Fruit fly (Drosophila melanogaster) whole organism, embryonic: ENCODE data around the gene IntS9.

Experiments
- BEAF-32 ChIP-seq: fragments of 200-800 bp; sonication (Bioruptor generic); optimal IDR thresholded peaks from 3 replicates; lab custom pipeline; 2017; ENCODE audit warnings: missing biosample characterization, missing genetic modification characterization, mild to moderate bottlenecking, moderate library complexity, missing genetic modification reagents
- CG10431 ChIP-seq: fragments of 200-800 bp; sonication (Bioruptor generic); optimal IDR thresholded peaks from 3 replicates; lab custom pipeline; 2018; ENCODE audit warnings: missing biosample characterization, mild to moderate bottlenecking, missing genetic modification characterization
- CG10565 ChIP-seq: fragments of 200-800 bp; sonication (Bioruptor generic); optimal IDR thresholded peaks from 3 replicates; lab custom pipeline; 2016; ENCODE audit warnings: missing biosample characterization, mild to moderate bottlenecking, missing genetic modification characterization
- CG12769 ChIP-seq: fragments of 200-800 bp; sonication (Bioruptor generic); optimal IDR thresholded peaks from 2 replicates; lab custom pipeline; 2019; ENCODE audit warnings: missing biosample characterization, mild to moderate bottlenecking, missing genetic modification characterization, moderate library complexity
- CG12942 ChIP-seq: fragments of 200-800 bp; sonication (Bioruptor generic); optimal IDR thresholded peaks from 3 replicates; lab custom pipeline; 2016; ENCODE audit warnings: missing biosample characterization, missing genetic modification characterization
- CG13287 ChIP-seq: fragments of 200-800 bp; sonication (Bioruptor generic); IDR thresholded peaks from 2 replicates; pipeline ENCODE4 v1.3.6; 2022; ENCODE audit warnings: missing biosample characterization, missing genetic modification characterization; ENCODE audit not compliant: partially characterized antibody
- CG1602 ChIP-seq: fragments of 200-800 bp; sonication (Bioruptor generic); optimal IDR thresholded peaks from 3 replicates; lab custom pipeline; 2016; ENCODE audit warnings: missing biosample characterization, missing genetic modification characterization
- CG16813 ChIP-seq: fragments of 200-800 bp; sonication (Bioruptor generic); IDR thresholded peaks from 3 replicates; pipeline ENCODE4 v1.3.6; 2022; ENCODE audit warnings: missing biosample characterization, missing genetic modification characterization; ENCODE audit not compliant: partially characterized antibody
- CG17328 ChIP-seq: fragments of 200-800 bp; sonication (Bioruptor generic); IDR thresholded peaks from 2 replicates; pipeline ENCODE4 v1.3.6; 2022; ENCODE audit warnings: missing biosample characterization, missing genetic modification characterization
- CG17385 ChIP-seq: fragments of 200-800 bp; sonication (Bioruptor generic); optimal IDR thresholded peaks from 3 replicates; lab custom pipeline; 2018; ENCODE audit warnings: missing biosample characterization, mild to moderate bottlenecking, missing genetic modification characterization
- CG17612 ChIP-seq: fragments of 200-800 bp; sonication (Bioruptor generic); IDR thresholded peaks from 2 replicates; pipeline ENCODE4 v1.3.6; 2022; ENCODE audit warnings: missing biosample characterization, missing genetic modification characterization
- CG17829 ChIP-seq: fragments of 200-800 bp; optimal IDR thresholded peaks from 2 replicates; lab custom pipeline; 2019; ENCODE audit warnings: missing biosample characterization, mild to moderate bottlenecking, missing genetic modification characterization, moderate library complexity
- CG2202 ChIP-seq: fragments of 200-800 bp; sonication (Bioruptor generic); optimal IDR thresholded peaks from 2 replicates; lab custom pipeline; 2018; ENCODE audit warnings: missing biosample characterization, mild to moderate bottlenecking, missing genetic modification characterization
- CG31224 ChIP-seq: fragments of 200-800 bp; sonication (Bioruptor generic); IDR thresholded peaks from 2 replicates; pipeline ENCODE4 v1.3.6; 2022; ENCODE audit warnings: missing biosample characterization, missing genetic modification characterization
- CG31441 ChIP-seq: fragments of 200-800 bp; sonication (Bioruptor generic); IDR thresholded peaks from 2 replicates; pipeline ENCODE4 v1.3.6; 2022; ENCODE audit warnings: missing biosample characterization, missing genetic modification characterization
- CG3726 ChIP-seq: fragments of 200-800 bp; sonication (Bioruptor generic); IDR thresholded peaks from 3 replicates; pipeline ENCODE4, ENCODE4 v1.3.6; 2022; ENCODE audit warnings: missing biosample characterization, missing genetic modification characterization
- CG4282 ChIP-seq: fragments of 200-800 bp; sonication (Bioruptor generic); optimal IDR thresholded peaks from 2 replicates; lab custom pipeline; 2016; ENCODE audit warnings: missing biosample characterization, missing genetic modification characterization
- CG4404 ChIP-seq: fragments of 200-800 bp; sonication (Bioruptor generic); IDR thresholded peaks from 2 replicates; pipeline ENCODE4 v1.3.6; 2022; ENCODE audit warnings: missing biosample characterization, missing genetic modification characterization
- CG4854 ChIP-seq: fragments of 200-800 bp; sonication (Bioruptor generic); optimal IDR thresholded peaks from 2 replicates; lab custom pipeline; 2016; ENCODE audit warnings: missing biosample characterization, missing genetic modification characterization, inconsistent platforms
- CG6272 ChIP-seq: fragments of 200-800 bp; sonication (Bioruptor generic); IDR thresholded peaks from 2 replicates; pipeline ENCODE4 v1.3.6; 2022; ENCODE audit warnings: missing biosample characterization, missing genetic modification characterization
- CG7963 ChIP-seq: fragments of 200-800 bp; sonication (Bioruptor generic); IDR thresholded peaks from 3 replicates; pipeline ENCODE4 v1.3.6; 2022; ENCODE audit warnings: missing biosample characterization, missing genetic modification characterization; ENCODE audit not compliant: partially characterized antibody
- CG8089 ChIP-seq: fragments of 200-800 bp; sonication (Bioruptor generic); optimal IDR thresholded peaks from 3 replicates; lab custom pipeline; 2016; ENCODE audit warnings: missing biosample characterization, missing genetic modification characterization
- CG8290 ChIP-seq, 3 experiments: fragments of 200-800 bp; sonication (Bioruptor generic); optimal IDR thresholded peaks; 2 replicates each; lab custom pipeline; 2016 to 2019; ENCODE audit warnings: missing biosample characterization in 3 of 3, missing genetic modification characterization in 3 of 3, mild to moderate bottlenecking in 2 of 3, moderate library complexity in 1 of 3
- CG8359 ChIP-seq: fragments of 200-800 bp; sonication (Bioruptor generic); optimal IDR thresholded peaks from 2 replicates; lab custom pipeline; 2017; ENCODE audit warnings: missing biosample characterization, mild to moderate bottlenecking, missing genetic modification characterization, borderline replicate concordance
- Dp ChIP-seq: fragments of 200-800 bp; sonication (Bioruptor generic); optimal IDR thresholded peaks from 2 replicates; lab custom pipeline; 2018; ENCODE audit warnings: missing biosample characterization, mild to moderate bottlenecking, missing genetic modification characterization, moderate library complexity
- Dref ChIP-seq: fragments of 200-800 bp; sonication (Bioruptor generic); IDR thresholded peaks from 2 replicates; pipeline ENCODE4 v1.3.6; 2022; ENCODE audit warnings: missing biosample characterization, missing genetic modification characterization
- Eip74EF ChIP-seq, 2 experiments: fragments of 200-800 bp in 1 of 2; fragments of >200 bp in 1 of 2; sonication (Bioruptor generic) in 1 of 2; optimal IDR thresholded peaks; 2 replicates each; lab custom pipeline; 2017 to 2019; ENCODE audit warnings: missing biosample characterization in 2 of 2, missing genetic modification characterization in 2 of 2, mild to moderate bottlenecking in 1 of 2, moderate library complexity in 1 of 2
- Mrtf ChIP-seq: fragments of 200-800 bp; sonication (Bioruptor generic); IDR thresholded peaks from 3 replicates; pipeline ENCODE4 v1.3.6; 2022; ENCODE audit warnings: missing biosample characterization, missing genetic modification characterization
- NK7.1 ChIP-seq: fragments of 200-800 bp; sonication (Bioruptor generic); optimal IDR thresholded peaks from 3 replicates; lab custom pipeline; 2016; ENCODE audit warnings: missing biosample characterization, missing genetic modification characterization
- Neu2 ChIP-seq: fragments of 200-800 bp; sonication (Bioruptor generic); optimal IDR thresholded peaks from 3 replicates; lab custom pipeline; 2016; ENCODE audit warnings: missing biosample characterization, missing genetic modification characterization, borderline replicate concordance
- Oaz ChIP-seq: fragments of 200-800 bp; sonication (Bioruptor generic); IDR thresholded peaks from 2 replicates; pipeline ENCODE4 v1.3.6; 2022; ENCODE audit warnings: missing biosample characterization, missing genetic modification characterization
- Pdp1 ChIP-seq, 2 experiments: fragments of 200-800 bp; sonication (Bioruptor generic); optimal IDR thresholded peaks; 3 replicates each; lab custom pipeline; 2016; ENCODE audit warnings: missing biosample characterization in 2 of 2, missing genetic modification characterization in 2 of 2, mild to moderate bottlenecking in 1 of 2, moderate library complexity in 1 of 2
- Sin3A ChIP-seq: fragments of >200 bp; optimal IDR thresholded peaks from 2 replicates; lab custom pipeline; 2018
- Six4 ChIP-seq: fragments of 200-800 bp; sonication (Bioruptor generic); optimal IDR thresholded peaks from 2 replicates; lab custom pipeline; 2016; ENCODE audit warnings: missing biosample characterization, missing genetic modification characterization
- Spps ChIP-seq: fragments of 200-800 bp; sonication (Bioruptor generic); optimal IDR thresholded peaks from 2 replicates; lab custom pipeline; 2018; ENCODE audit warnings: missing biosample characterization, mild to moderate bottlenecking, missing genetic modification characterization
- Sry-β ChIP-seq: fragments of 200-800 bp; sonication (Bioruptor generic); optimal IDR thresholded peaks from 2 replicates; lab custom pipeline; 2018; ENCODE audit warnings: missing biosample characterization, mild to moderate bottlenecking, missing genetic modification characterization, moderate library complexity
- Trl ChIP-seq, 3 experiments: fragments of >200 bp in 2 of 3; fragments of 200-800 bp in 1 of 3; sonication (Bioruptor generic) in 1 of 3; optimal IDR thresholded peaks; 2 replicates in 1 of 3; 3 replicates in 2 of 3; lab custom pipeline; 2016 to 2017; ENCODE audit warnings: missing biosample characterization in 1 of 3, missing genetic modification characterization in 1 of 3
- Vsx1 ChIP-seq: fragments of 200-800 bp; sonication (Bioruptor generic); optimal IDR thresholded peaks from 2 replicates; lab custom pipeline; 2017; ENCODE audit warnings: missing biosample characterization, mild to moderate bottlenecking, missing genetic modification characterization, missing genetic modification reagents
- cad ChIP-seq: fragments of >200 bp; optimal IDR thresholded peaks from 2 replicates; lab custom pipeline; 2017; ENCODE audit warnings: missing biosample characterization, missing genetic modification characterization
- eyg ChIP-seq: fragments of 200-800 bp; sonication (Bioruptor generic); optimal IDR thresholded peaks from 3 replicates; lab custom pipeline; 2016; ENCODE audit warnings: missing biosample characterization, missing genetic modification characterization
- ftz-f1 ChIP-seq: fragments of 200-800 bp; sonication (Bioruptor generic); optimal IDR thresholded peaks from 2 replicates; lab custom pipeline; 2016; ENCODE audit warnings: missing biosample characterization, missing genetic modification characterization
- gce ChIP-seq: fragments of 200-800 bp; sonication (Bioruptor generic); IDR thresholded peaks from 3 replicates; pipeline ENCODE4 v1.3.6; 2022; ENCODE audit warnings: missing biosample characterization, missing genetic modification characterization
- gsb ChIP-seq: fragments of 200-800 bp; sonication (Bioruptor generic); IDR thresholded peaks from 2 replicates; pipeline ENCODE4 v1.3.6; 2022; ENCODE audit warnings: missing biosample characterization, missing genetic modification characterization
- pan ChIP-seq, 4 experiments: fragments of >200 bp in 3 of 4; fragments of 200-800 bp in 1 of 4; sonication (Bioruptor generic) in 1 of 4; optimal IDR thresholded peaks in 3 of 4; IDR thresholded peaks in 1 of 4; 2 replicates each; pipeline versions ENCODE4 v1.3.6 to Lab custom; 2017 to 2022; ENCODE audit warnings: missing biosample characterization in 2 of 4, missing genetic modification characterization in 2 of 4, mixed read lengths in 1 of 4
- peb ChIP-seq: fragments of 200-800 bp; sonication (Bioruptor generic); IDR thresholded peaks from 2 replicates; pipeline ENCODE4 v1.3.6; 2022; ENCODE audit warnings: missing biosample characterization, missing genetic modification characterization
- ro ChIP-seq: fragments of 200-800 bp; sonication (Bioruptor generic); IDR thresholded peaks from 2 replicates; pipeline ENCODE4 v1.3.6; 2022; ENCODE audit warnings: missing biosample characterization, missing genetic modification characterization
- sna ChIP-seq: fragments of 200-800 bp; sonication (Bioruptor generic); IDR thresholded peaks from 2 replicates; pipeline ENCODE4 v1.3.6; 2022; ENCODE audit warnings: missing biosample characterization, missing genetic modification characterization; ENCODE audit not compliant: partially characterized antibody

The IntS9 gene

DNA sequence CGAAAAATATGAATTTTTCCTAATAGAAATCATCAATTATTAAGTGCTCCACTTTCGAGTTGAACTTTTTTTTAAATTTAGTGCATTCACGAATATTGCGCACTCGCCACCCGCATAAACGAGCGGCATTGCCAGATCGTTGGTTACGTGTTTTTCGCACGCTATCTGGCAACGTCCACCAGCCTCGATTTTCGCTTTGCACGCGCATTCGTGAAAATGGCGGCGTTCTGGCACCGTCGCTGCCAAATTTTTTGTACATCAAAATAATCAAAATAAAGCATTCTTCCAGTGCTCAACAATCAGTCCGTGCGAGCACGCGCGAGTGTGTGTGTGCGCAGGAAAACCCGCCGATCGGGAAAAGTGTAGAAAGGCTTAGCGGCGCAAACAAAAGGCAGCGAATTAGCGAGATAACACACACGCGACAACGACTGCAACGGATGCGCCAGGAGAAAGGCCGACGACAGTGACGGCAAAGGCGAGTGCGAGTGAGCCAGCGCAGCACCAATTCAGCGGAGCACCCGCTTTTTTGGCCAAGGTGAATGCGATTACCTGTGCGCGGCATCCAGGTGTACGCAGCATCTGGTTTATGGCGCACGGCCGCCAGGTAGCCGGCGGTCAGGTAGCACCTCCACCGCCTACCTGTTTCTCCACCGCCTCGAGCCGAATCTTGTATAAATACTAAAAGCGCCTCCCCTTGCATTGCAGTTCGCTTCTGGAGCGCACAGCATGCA lies 8.3 kb upstream of the IntS9 start (continued):
- TF ChIP-seq CG31441 (GFP tag; lab: Robert Waterston, UW) = no peak; the same call in none of the 2 replicates
- TF ChIP-seq Vsx1 (GFP tag; lab: Kevin White, UChicago) = no peak
- peak; percentile 74 for TF ChIP-seq CG1602 (GFP tag; lab: Kevin White, UChicago)
- TF ChIP-seq CG17829 (tag; lab: Kevin White, UChicago) = peak; percentile 86
- no peak for TF ChIP-seq Trl (optimal IDR thresholded peaks at IDR 0.05; lab: Kevin White, UChicago)
- peak; percentile 84 for TF ChIP-seq Trl (GFP tag; optimal IDR thresholded peaks at IDR 0.05; lab: Kevin White, UChicago)
- no peak for TF ChIP-seq CG17385
- TF ChIP-seq CG4404 (GFP tag; lab: Robert Waterston, UW) = peak; percentile 52
- peak; percentile 58 for TF ChIP-seq CG2202 (tag; lab: Kevin White, UChicago)
- no peak for TF ChIP-seq CG12769 (tag; lab: Kevin White, UChicago)
- no peak for TF ChIP-seq CG3726 (GFP tag; lab: Robert Waterston, UW)
- peak; percentile 76 for TF ChIP-seq CG12942 (GFP tag; lab: Kevin White, UChicago)
- peak; percentile 79 for TF ChIP-seq CG13287
- TF ChIP-seq CG7963 (GFP tag; lab: Robert Waterston, UW) = peak; percentile 47; the same call in 1 of the 3 replicates
- TF ChIP-seq ftz-f1 (GFP tag; lab: Kevin White, UChicago) = peak; percentile 81
- TF ChIP-seq CG4854 (GFP tag; lab: Kevin White, UChicago) = peak; percentile 55
- TF ChIP-seq Neu2 = no peak
- TF ChIP-seq CG16813 = peak; percentile 70
- TF ChIP-seq pan (optimal IDR thresholded peaks at IDR 0.05; lab: Kevin White, UChicago) = no peak
- TF ChIP-seq pan (GFP tag; optimal IDR thresholded peaks at IDR 0.05 in 1 of 2, IDR thresholded peaks at IDR 0.05 in 1 of 2) = peak in 1 of 2 experiments; percentile 81
- peak; percentile 87 for TF ChIP-seq BEAF-32 (GFP tag; lab: Kevin White, UChicago)
- TF ChIP-seq CG10431 (GFP tag; lab: Kevin White, UChicago) = peak; percentile 48
- TF ChIP-seq peb (GFP tag; lab: Robert Waterston, UW) = peak; percentile 50; the same call in 1 of the 2 replicates
- TF ChIP-seq cad (GFP tag; lab: Kevin White, UChicago) = peak; percentile 62
- TF ChIP-seq Oaz = no peak; the same call in 1 of the 2 replicates
- TF ChIP-seq CG6272 = peak; percentile 51
- TF ChIP-seq CG8089 (GFP tag; lab: Kevin White, UChicago) = peak; percentile 50
- TF ChIP-seq gsb (GFP tag; lab: Robert Waterston, UW) = 0 out of 2 replicates have a peak, but pooled peaks have one; percentile 23
- TF ChIP-seq CG8290 (GFP tag; optimal IDR thresholded peaks at IDR 0.05; lab: Kevin White, UChicago) = peak; percentile 63
- no peak for TF ChIP-seq CG8290 (tag; optimal IDR thresholded peaks at IDR 0.05; lab: Kevin White, UChicago)
- peak; percentile 48; the same call in 1 of the 2 replicates for TF ChIP-seq CG31224 (GFP tag; lab: Robert Waterston, UW)
- peak; percentile 84 to 98 for TF ChIP-seq Pdp1 (GFP tag; optimal IDR thresholded peaks at IDR 0.05; lab: Kevin White, UChicago)
- TF ChIP-seq Mrtf (GFP tag; lab: Robert Waterston, UW) = peak; percentile 61; the same call in 1 of the 3 replicates
- TF ChIP-seq Six4 = peak; percentile 76
- peak; percentile 51 for TF ChIP-seq sna (GFP tag; lab: Robert Waterston, UW)
- no peak for TF ChIP-seq Sry-β (GFP tag; lab: Kevin White, UChicago)
- peak; percentile 75 for TF ChIP-seq CG4282 (GFP tag; lab: Kevin White, UChicago)
- TF ChIP-seq CG17612 = no peak
- peak; percentile 51 for TF ChIP-seq Dp (GFP tag; lab: Kevin White, UChicago)
- TF ChIP-seq CG8359 (GFP tag; lab: Kevin White, UChicago) = peak; percentile 40
- TF ChIP-seq CG10565 (GFP tag; lab: Kevin White, UChicago) = peak; percentile 39
- peak; percentile 82 for TF ChIP-seq CG17328 (GFP tag; lab: Robert Waterston, UW)
- peak; percentile 46 for TF ChIP-seq Dref (GFP tag; lab: Robert Waterston, UW)
- peak; percentile 77 for TF ChIP-seq eyg
- no peak for TF ChIP-seq Spps (tag; lab: Kevin White, UChicago)
- TF ChIP-seq NK7.1 (GFP tag; lab: Kevin White, UChicago) = peak; percentile 71
- no peak for TF ChIP-seq Eip74EF (GFP tag; optimal IDR thresholded peaks at IDR 0.05; lab: Kevin White, UChicago)
- TF ChIP-seq Sin3A (lab: Kevin White, UChicago) = peak; percentile 62
- peak; percentile 53; the same call in 1 of the 3 replicates for TF ChIP-seq gce
- TF ChIP-seq ro (GFP tag; lab: Robert Waterston, UW) = no peak
